Worm (Caenorhabditis elegans) whole organism, young adult: ENCODE measurements around the gene pap-2.

ENCODE experiments used
- aptf-2 ChIP-seq: fragments of 200-800 bp; sonication (Bioruptor generic); conservative IDR thresholded peaks from 2 replicates; pipeline ENCODE4 v1.3.6; 2022; ENCODE audit warnings: missing genetic modification reagents, missing genetic modification characterization, missing compliant biosample characterization
- ceh-79 ChIP-seq: sonication (generic microtip); optimal IDR thresholded peaks from 2 replicates; lab custom pipeline; 2017; ENCODE audit warnings: mild to moderate bottlenecking, missing genetic modification characterization, missing compliant biosample characterization
- dox-1 ChIP-seq: fragments of 200-800 bp; sonication (Bioruptor generic); IDR thresholded peaks from 2 replicates; pipeline ENCODE4 v1.3.6; 2022; ENCODE audit warnings: missing genetic modification reagents, missing genetic modification characterization, missing compliant biosample characterization
- him-1 ChIP-seq: sonication (generic microtip); optimal IDR thresholded peaks from 2 replicates; lab custom pipeline; 2016; ENCODE audit warnings: missing genotype, missing genetic modification reagents, missing genetic modification characterization, missing compliant biosample characterization
- nfyb-1 ChIP-seq: fragments of 200-800 bp; sonication (Bioruptor generic); IDR thresholded peaks from 2 replicates; pipeline ENCODE4 v1.3.6; 2022; ENCODE audit warnings: missing genetic modification reagents, missing genetic modification characterization, missing compliant biosample characterization
- repo-1 ChIP-seq: sonication (generic microtip); optimal IDR thresholded peaks from 2 replicates; lab custom pipeline; 2017; ENCODE audit warnings: mild to moderate bottlenecking, missing genetic modification characterization, missing compliant biosample characterization
- tlf-1 ChIP-seq: fragments of 200-800 bp; sonication (Bioruptor generic); optimal IDR thresholded peaks from 2 replicates; lab custom pipeline; 2018; ENCODE audit warnings: mild to moderate bottlenecking, missing genetic modification characterization, missing compliant biosample characterization
- unc-62 ChIP-seq: fragments of 150-350 bp; optimal IDR thresholded peaks from 2 replicates; lab custom pipeline; 2014; ENCODE audit warnings: missing biosample characterization, missing genetic modification reagents, missing genetic modification characterization

DNA sequence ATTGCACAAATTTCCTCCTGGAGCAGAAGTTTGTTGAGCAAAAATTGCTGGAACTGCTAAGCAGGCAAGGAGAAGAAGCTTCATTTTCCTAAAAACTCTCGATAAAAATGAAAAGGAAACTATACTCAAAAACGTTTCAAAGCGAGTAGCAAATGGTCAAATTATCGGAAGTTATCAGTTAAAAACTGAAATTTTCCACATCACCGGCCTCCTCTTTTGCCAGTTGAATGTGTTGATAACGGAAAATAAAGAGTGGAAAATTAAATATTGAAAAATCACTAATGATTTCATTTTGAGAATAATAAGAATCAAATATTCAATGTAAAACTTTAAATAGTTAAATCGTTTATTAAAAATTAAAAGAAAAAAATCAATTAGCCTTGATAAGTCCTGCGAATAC lies 49.7 kb upstream of the pap-2 start, which contains the start of gene ZK1320.2:
- TF ChIP-seq dox-1 (GFP tag; lab: Robert Waterston, UW) (no peak), ceh-79 (tag; lab: Kevin White, UChicago) (no peak), tlf-1 (GFP tag; lab: Kevin White, UChicago) (no peak), him-1 (tag; lab: Kevin White, UChicago) (no peak), nfyb-1 (no peak), repo-1 (tag; lab: Kevin White, UChicago) (no peak), aptf-2 (GFP tag; lab: Robert Waterston, UW) (no peak), unc-62 (GFP tag; lab: Kevin White, UChicago) (no peak)
